Fruit fly (Drosophila melanogaster) whole organism, embryonic: ENCODE measurements around the gene CG33795.

Experiments used
- Atf-2 ChIP-seq: fragments of 200-800 bp; sonication (Bioruptor generic); optimal IDR thresholded peaks from 2 replicates; lab custom pipeline; 2016; ENCODE audit warnings: missing biosample characterization, missing genetic modification characterization
- BEAF-32 ChIP-seq: fragments of 200-800 bp; sonication (Bioruptor generic); optimal IDR thresholded peaks from 3 replicates; lab custom pipeline; 2017; ENCODE audit warnings: missing biosample characterization, missing genetic modification characterization, mild to moderate bottlenecking, moderate library complexity, missing genetic modification reagents
- C15 ChIP-seq: fragments of 200-800 bp; sonication (Bioruptor generic); IDR thresholded peaks from 3 replicates; pipeline ENCODE4 v1.3.6; 2022; ENCODE audit warnings: missing biosample characterization, missing genetic modification characterization
- CG10147 ChIP-seq: fragments of 200-800 bp; sonication (Bioruptor generic); optimal IDR thresholded peaks from 2 replicates; lab custom pipeline; 2019; ENCODE audit warnings: missing biosample characterization, mild to moderate bottlenecking, missing genetic modification characterization, moderate library complexity
- CG10321 ChIP-seq: fragments of 200-800 bp; sonication (Bioruptor generic); IDR thresholded peaks from 2 replicates; pipeline ENCODE4 v1.3.6; 2022; ENCODE audit warnings: missing biosample characterization, missing genetic modification characterization
- CG10462 ChIP-seq: fragments of 200-800 bp; sonication (Bioruptor generic); optimal IDR thresholded peaks from 2 replicates; lab custom pipeline; 2016; ENCODE audit warnings: missing biosample characterization, missing genetic modification characterization
- CG11696 ChIP-seq: fragments of 200-800 bp; sonication (Bioruptor generic); IDR thresholded peaks from 2 replicates; pipeline ENCODE4 v1.3.6; 2022; ENCODE audit warnings: missing biosample characterization, missing genetic modification characterization
- CG11723 ChIP-seq: fragments of 200-800 bp; sonication (Bioruptor generic); optimal IDR thresholded peaks from 2 replicates; lab custom pipeline; 2017; ENCODE audit warnings: missing biosample characterization, mild to moderate bottlenecking, missing genetic modification characterization
- CG14441 ChIP-seq: fragments of 200-800 bp; sonication (Bioruptor generic); IDR thresholded peaks from 2 replicates; pipeline ENCODE4 v1.3.6; 2022; ENCODE audit warnings: missing biosample characterization, missing genetic modification characterization
- CG16813 ChIP-seq: fragments of 200-800 bp; sonication (Bioruptor generic); IDR thresholded peaks from 3 replicates; pipeline ENCODE4 v1.3.6; 2022; ENCODE audit warnings: missing biosample characterization, missing genetic modification characterization; ENCODE audit not compliant: partially characterized antibody
- CG18262 ChIP-seq: fragments of 200-800 bp; optimal IDR thresholded peaks from 3 replicates; lab custom pipeline; 2019; ENCODE audit warnings: missing biosample characterization, mild to moderate bottlenecking, missing genetic modification characterization, moderate library complexity
- CG3995 ChIP-seq: fragments of 200-800 bp; sonication (Bioruptor generic); optimal IDR thresholded peaks from 3 replicates; lab custom pipeline; 2016; ENCODE audit warnings: missing biosample characterization, missing genetic modification characterization
- CG5180 ChIP-seq: fragments of 200-800 bp; sonication (Bioruptor generic); optimal IDR thresholded peaks from 3 replicates; lab custom pipeline; 2017; ENCODE audit warnings: missing biosample characterization, missing genetic modification characterization, mild to moderate bottlenecking, moderate library complexity, missing genetic modification reagents
- CG6854 ChIP-seq: fragments of 200-800 bp; sonication (Bioruptor generic); optimal IDR thresholded peaks from 3 replicates; lab custom pipeline; 2017; ENCODE audit warnings: missing biosample characterization, mild to moderate bottlenecking, missing genetic modification characterization
- CG7357 ChIP-seq: fragments of 200-800 bp; sonication (Bioruptor generic); IDR thresholded peaks from 3 replicates; pipeline ENCODE4 v1.3.6; 2022; ENCODE audit warnings: missing biosample characterization, missing genetic modification characterization
- CG7556 ChIP-seq: fragments of 200-800 bp; sonication (Bioruptor generic); optimal IDR thresholded peaks from 2 replicates; lab custom pipeline; 2017; ENCODE audit warnings: missing biosample characterization, mild to moderate bottlenecking, missing genetic modification characterization
- CG8089 ChIP-seq: fragments of 200-800 bp; sonication (Bioruptor generic); optimal IDR thresholded peaks from 3 replicates; lab custom pipeline; 2016; ENCODE audit warnings: missing biosample characterization, missing genetic modification characterization
- CG8944 ChIP-seq: fragments of 200-800 bp; sonication (Bioruptor generic); optimal IDR thresholded peaks from 3 replicates; lab custom pipeline; 2016; ENCODE audit warnings: missing biosample characterization, missing genetic modification characterization
- CHES-1-like ChIP-seq: fragments of 200-800 bp; sonication (Bioruptor generic); optimal IDR thresholded peaks from 2 replicates; lab custom pipeline; 2016; ENCODE audit warnings: missing biosample characterization, missing genetic modification characterization
- CrebB ChIP-seq: fragments of 200-800 bp; sonication (Bioruptor generic); optimal IDR thresholded peaks from 3 replicates; lab custom pipeline; 2018; ENCODE audit warnings: missing biosample characterization, mild to moderate bottlenecking, missing genetic modification characterization
- Dbx ChIP-seq: fragments of 200-800 bp; sonication (Bioruptor generic); IDR thresholded peaks from 3 replicates; pipeline ENCODE4 v1.3.6; 2022; ENCODE audit warnings: missing biosample characterization, missing genetic modification characterization
- Dek ChIP-seq: fragments of 200-800 bp; sonication (Bioruptor generic); optimal IDR thresholded peaks from 3 replicates; lab custom pipeline; 2019; ENCODE audit warnings: missing biosample characterization, mild to moderate bottlenecking, missing genetic modification characterization, moderate library complexity
- Doc2 ChIP-seq: fragments of 200-800 bp; sonication (Bioruptor generic); IDR thresholded peaks from 2 replicates; pipeline ENCODE4 v1.3.6; 2022; ENCODE audit warnings: missing biosample characterization, missing genetic modification characterization
- Dp ChIP-seq: fragments of 200-800 bp; sonication (Bioruptor generic); optimal IDR thresholded peaks from 2 replicates; lab custom pipeline; 2018; ENCODE audit warnings: missing biosample characterization, mild to moderate bottlenecking, missing genetic modification characterization, moderate library complexity
- HLH4C ChIP-seq: fragments of 200-800 bp; sonication (Bioruptor generic); IDR thresholded peaks from 3 replicates; pipeline ENCODE4 v1.3.6; 2022; ENCODE audit warnings: missing biosample characterization, missing genetic modification characterization; ENCODE audit not compliant: partially characterized antibody
- Hand ChIP-seq: fragments of 200-800 bp; sonication (Bioruptor generic); optimal IDR thresholded peaks from 2 replicates; lab custom pipeline; 2017; ENCODE audit warnings: mild to moderate bottlenecking, missing biosample characterization, missing genetic modification reagents, missing genetic modification characterization
- Hr51 ChIP-seq, 2 experiments: fragments of 200-800 bp; sonication (Bioruptor generic); optimal IDR thresholded peaks; 2 replicates in 1 of 2; 3 replicates in 1 of 2; lab custom pipeline; 2016 to 2018; ENCODE audit warnings: missing biosample characterization in 2 of 2, missing genetic modification characterization in 2 of 2, mild to moderate bottlenecking in 1 of 2, moderate library complexity in 1 of 2
- NFAT ChIP-seq: fragments of 200-800 bp; sonication (Bioruptor generic); IDR thresholded peaks from 2 replicates; pipeline ENCODE4 v1.3.6; 2022; ENCODE audit warnings: missing biosample characterization, missing genetic modification characterization
- NfI ChIP-seq: fragments of 200-800 bp; sonication (Bioruptor generic); optimal IDR thresholded peaks from 3 replicates; lab custom pipeline; 2018; ENCODE audit warnings: missing biosample characterization, mild to moderate bottlenecking, missing genetic modification characterization, moderate library complexity
- Oli ChIP-seq: fragments of 200-800 bp; sonication (Bioruptor generic); optimal IDR thresholded peaks from 2 replicates; lab custom pipeline; 2018; ENCODE audit warnings: missing biosample characterization, mild to moderate bottlenecking, missing genetic modification characterization, moderate library complexity
- TFAM ChIP-seq: fragments of 200-800 bp; sonication (Bioruptor generic); optimal IDR thresholded peaks from 2 replicates; lab custom pipeline; 2017; ENCODE audit warnings: missing biosample characterization, missing genetic modification characterization, inconsistent platforms
- Xbp1 ChIP-seq: fragments of 200-800 bp; sonication (Bioruptor generic); optimal IDR thresholded peaks from 3 replicates; lab custom pipeline; 2016; ENCODE audit warnings: missing biosample characterization, mild to moderate bottlenecking, missing genetic modification characterization
- ato ChIP-seq: fragments of 200-800 bp; sonication (Bioruptor generic); IDR thresholded peaks from 2 replicates; pipeline ENCODE4 v1.3.6; 2022; ENCODE audit warnings: missing biosample characterization, missing genetic modification characterization; ENCODE audit not compliant: partially characterized antibody
- br ChIP-seq: fragments of >200 bp; optimal IDR thresholded peaks from 2 replicates; lab custom pipeline; 2017
- chinmo ChIP-seq: fragments of 200-800 bp; sonication (Bioruptor generic); IDR thresholded peaks from 4 replicates; pipeline ENCODE4 v1.3.6; 2022; ENCODE audit warnings: missing biosample characterization, missing genetic modification characterization; ENCODE audit not compliant: partially characterized antibody
- corto ChIP-seq: fragments of 200-800 bp; sonication (Bioruptor generic); optimal IDR thresholded peaks from 2 replicates; lab custom pipeline; 2016; ENCODE audit warnings: missing biosample characterization, mild to moderate bottlenecking, missing genetic modification characterization, moderate library complexity
- dmrt99B ChIP-seq: fragments of 200-800 bp; sonication (Bioruptor generic); optimal IDR thresholded peaks from 2 replicates; lab custom pipeline; 2018; ENCODE audit warnings: missing biosample characterization, mild to moderate bottlenecking, missing genetic modification characterization, moderate library complexity
- dpn ChIP-seq, 2 experiments: fragments of 200-800 bp; sonication (Bioruptor generic); optimal IDR thresholded peaks; 3 replicates each; lab custom pipeline; 2016; ENCODE audit warnings: missing biosample characterization in 2 of 2, missing genetic modification characterization in 2 of 2
- en ChIP-seq: fragments of 200-800 bp; sonication (Bioruptor generic); optimal IDR thresholded peaks from 2 replicates; lab custom pipeline; 2016; ENCODE audit warnings: missing biosample characterization, missing genetic modification characterization
- ind ChIP-seq: fragments of 200-800 bp; sonication (Bioruptor generic); optimal IDR thresholded peaks from 3 replicates; lab custom pipeline; 2016; ENCODE audit warnings: missing biosample characterization, missing genetic modification characterization
- nmo ChIP-seq: fragments of 200-800 bp; sonication (Bioruptor generic); optimal IDR thresholded peaks from 2 replicates; lab custom pipeline; 2018; ENCODE audit warnings: missing biosample characterization, mild to moderate bottlenecking, missing genetic modification characterization, moderate library complexity
- pnt ChIP-seq: fragments of 200-800 bp; sonication (Bioruptor generic); optimal IDR thresholded peaks from 3 replicates; lab custom pipeline; 2016; ENCODE audit warnings: missing biosample characterization, missing genetic modification characterization
- sc ChIP-seq, 3 experiments: fragments of >200 bp in 2 of 3; fragments of 200-800 bp in 1 of 3; sonication (Bioruptor generic) in 1 of 3; optimal IDR thresholded peaks; 2 replicates in 2 of 3; 3 replicates in 1 of 3; lab custom pipeline; 2017; ENCODE audit warnings: mild to moderate bottlenecking in 1 of 3, missing biosample characterization in 1 of 3, missing genetic modification characterization in 1 of 3, missing genetic modification reagents in 1 of 3
- sd ChIP-seq: fragments of 200-800 bp; sonication (Bioruptor generic); optimal IDR thresholded peaks from 3 replicates; lab custom pipeline; 2018; ENCODE audit warnings: missing biosample characterization, mild to moderate bottlenecking, missing genetic modification characterization, moderate library complexity
- slou ChIP-seq: fragments of 200-800 bp; sonication (Bioruptor generic); optimal IDR thresholded peaks from 3 replicates; lab custom pipeline; 2016; ENCODE audit warnings: missing biosample characterization, missing genetic modification characterization
- sqz ChIP-seq: fragments of 200-800 bp; sonication (Bioruptor generic); optimal IDR thresholded peaks from 3 replicates; lab custom pipeline; 2018; ENCODE audit warnings: missing biosample characterization, mild to moderate bottlenecking, missing genetic modification characterization
- tgo ChIP-seq: fragments of 200-800 bp; sonication (Bioruptor generic); IDR thresholded peaks from 3 replicates; pipeline ENCODE4 v1.3.6; 2022; ENCODE audit warnings: missing biosample characterization, missing genetic modification characterization
- trh ChIP-seq: fragments of 200-800 bp; sonication (Bioruptor generic); optimal IDR thresholded peaks from 2 replicates; lab custom pipeline; 2016; ENCODE audit warnings: missing biosample characterization, missing genetic modification characterization
- twi ChIP-seq: fragments of 200-800 bp; optimal IDR thresholded peaks from 2 replicates; lab custom pipeline; 2019; ENCODE audit warnings: missing biosample characterization, mild to moderate bottlenecking, missing genetic modification characterization, moderate library complexity
- zfh2 ChIP-seq: fragments of 200-800 bp; sonication (Bioruptor generic); optimal IDR thresholded peaks from 2 replicates; lab custom pipeline; 2016; ENCODE audit warnings: missing biosample characterization, missing genetic modification characterization

Gene CG33795

DNA sequence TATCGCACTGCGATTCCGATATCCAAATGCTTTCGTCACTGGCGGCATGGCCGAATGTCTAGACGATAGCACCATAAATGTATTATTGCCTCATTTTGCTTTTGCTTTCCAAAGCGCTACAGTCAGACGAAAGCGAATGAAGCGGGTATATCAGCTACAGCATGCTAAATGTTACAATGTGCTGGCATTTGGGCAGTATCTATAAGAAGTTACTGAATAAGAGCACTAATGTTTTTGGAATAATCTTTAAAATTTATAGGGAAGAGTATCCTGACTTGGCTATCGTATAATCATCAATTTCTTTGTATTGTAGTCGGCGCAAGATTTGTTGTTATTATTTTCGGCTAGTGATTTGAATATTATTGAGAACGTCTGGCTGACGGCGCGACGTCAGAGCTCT, 32.1 kb upstream of the CG33795 start (continued):
- TF ChIP-seq CG6854 (GFP tag; lab: Kevin White, UChicago), result peak; percentile 47
- no peak for TF ChIP-seq twi
- TF ChIP-seq TFAM (GFP tag; lab: Kevin White, UChicago), result no peak
- no peak for TF ChIP-seq CG11723 (GFP tag; lab: Kevin White, UChicago)
- TF ChIP-seq sc (optimal IDR thresholded peaks at IDR 0.05; lab: Kevin White, UChicago), result no peak
- no peak for TF ChIP-seq sc (GFP tag; optimal IDR thresholded peaks at IDR 0.05; lab: Kevin White, UChicago)
- peak; percentile 16 for TF ChIP-seq CG5180 (GFP tag; lab: Kevin White, UChicago)
- peak; percentile 75 for TF ChIP-seq CG11696 (GFP tag; lab: Robert Waterston, UW)
- TF ChIP-seq CG8944 (GFP tag; lab: Kevin White, UChicago), result peak; percentile 77
- peak; percentile 76 for TF ChIP-seq CG7357 (GFP tag; lab: Robert Waterston, UW)
- peak; percentile 74 for TF ChIP-seq nmo (GFP tag; lab: Kevin White, UChicago)
- TF ChIP-seq CrebB (tag; lab: Kevin White, UChicago), result peak; percentile 56
- TF ChIP-seq Xbp1 (GFP tag; lab: Kevin White, UChicago), result peak; percentile 70
- peak; percentile 65 for TF ChIP-seq Atf-2 (GFP tag; lab: Kevin White, UChicago)
- peak; percentile 89 for TF ChIP-seq Dbx (GFP tag; lab: Robert Waterston, UW)
- peak; percentile 83 for TF ChIP-seq dmrt99B (tag; lab: Kevin White, UChicago)
- TF ChIP-seq CG3995 (GFP tag; lab: Kevin White, UChicago), result peak; percentile 45
- peak; percentile 70 for TF ChIP-seq en (GFP tag; lab: Kevin White, UChicago)
- TF ChIP-seq CG16813, result no peak
- peak; percentile 32 for TF ChIP-seq CG8089
- peak; percentile 79 for TF ChIP-seq pnt (GFP tag; lab: Kevin White, UChicago)
- peak; percentile 61 for TF ChIP-seq Hand (GFP tag; lab: Kevin White, UChicago)
- peak; percentile 75 for TF ChIP-seq CG10147 (GFP tag; lab: Kevin White, UChicago)
- TF ChIP-seq NfI, result peak; percentile 81
- TF ChIP-seq CHES-1-like (GFP tag; lab: Kevin White, UChicago), result peak; percentile 50
- TF ChIP-seq trh, result no peak
- peak; percentile 81 for TF ChIP-seq Dek
- TF ChIP-seq Hr51 (GFP tag; optimal IDR thresholded peaks at IDR 0.05; lab: Kevin White, UChicago), result peak; percentile 65 to 78
- TF ChIP-seq CG7556 (GFP tag; lab: Kevin White, UChicago), result peak; percentile 46
- peak; percentile 87 for TF ChIP-seq NFAT (GFP tag; lab: Robert Waterston, UW)
- TF ChIP-seq CG10462 (GFP tag; lab: Kevin White, UChicago), result no peak
- peak; percentile 45; the same call in 1 of the 3 replicates for TF ChIP-seq C15
- peak; percentile 73 for TF ChIP-seq Doc2 (GFP tag; lab: Robert Waterston, UW)
- peak; percentile 71 to 91 for TF ChIP-seq dpn (GFP tag; optimal IDR thresholded peaks at IDR 0.05; lab: Kevin White, UChicago)
- no peak for TF ChIP-seq Dp (GFP tag; lab: Kevin White, UChicago)
- TF ChIP-seq CG14441 (GFP tag; lab: Robert Waterston, UW), result peak; percentile 87
- peak; percentile 84 for TF ChIP-seq tgo
- TF ChIP-seq slou (GFP tag; lab: Kevin White, UChicago), result peak; percentile 30
- no peak for TF ChIP-seq HLH4C (GFP tag; lab: Robert Waterston, UW)
- TF ChIP-seq BEAF-32 (GFP tag; lab: Kevin White, UChicago), result no peak
- TF ChIP-seq Oli (tag; lab: Kevin White, UChicago), result peak; percentile 73
- peak; percentile 51 for TF ChIP-seq sd
- no peak for TF ChIP-seq CG10321 (GFP tag; lab: Robert Waterston, UW)
- TF ChIP-seq chinmo (GFP tag; lab: Robert Waterston, UW), result no peak
- TF ChIP-seq ind (GFP tag; lab: Kevin White, UChicago), result peak; percentile 86
- peak; percentile 53 for TF ChIP-seq CG18262 (tag; lab: Kevin White, UChicago)
- TF ChIP-seq corto, result peak; percentile 30
- no peak for TF ChIP-seq sqz (GFP tag; lab: Kevin White, UChicago)
- no peak for TF ChIP-seq br (lab: Kevin White, UChicago)
- peak; percentile 81 for TF ChIP-seq zfh2 (GFP tag; lab: Kevin White, UChicago)
- no peak for TF ChIP-seq ato
